Worm (Caenorhabditis elegans) whole organism, midembryonic: ENCODE measurements around the gene Y46G5A.22.

ENCODE experiments used
- T22C8.4 ChIP-seq: fragments of 200-800 bp; sonication (Bioruptor generic); IDR thresholded peaks from 2 replicates; pipeline ENCODE4 v1.3.6; 2022; ENCODE audit warnings: missing genetic modification characterization, missing compliant biosample characterization
- flt-1 ChIP-seq: fragments of 200-800 bp; sonication (Bioruptor generic); IDR thresholded peaks from 2 replicates; pipeline ENCODE4 v1.3.6; 2022; ENCODE audit warnings: missing genetic modification characterization, missing compliant biosample characterization
- med-1 ChIP-seq: sonication (generic microtip); optimal IDR thresholded peaks from 2 replicates; lab custom pipeline; 2017; ENCODE audit warnings: missing genetic modification characterization, mild to moderate bottlenecking, missing compliant biosample characterization, antibody characterized with exemption, missing genetic modification reagents; ENCODE audit not compliant: insufficient read depth
- ref-1 ChIP-seq: fragments of 200-800 bp; sonication (Bioruptor generic); conservative IDR thresholded peaks from 2 replicates; pipeline ENCODE4 v1.3.6; 2022; ENCODE audit warnings: missing genetic modification reagents, missing genetic modification characterization, missing compliant biosample characterization
- tab-1 ChIP-seq: fragments of 200-800 bp; sonication (Bioruptor generic); IDR thresholded peaks from 2 replicates; pipeline ENCODE4 v1.3.6; 2022; ENCODE audit warnings: missing genetic modification characterization, missing compliant biosample characterization
- ztf-23 ChIP-seq: fragments of 200-800 bp; sonication (Bioruptor generic); IDR thresholded peaks from 2 replicates; pipeline ENCODE4 v1.3.6; 2022; ENCODE audit warnings: missing genetic modification reagents, missing genetic modification characterization, missing compliant biosample characterization

DNA sequence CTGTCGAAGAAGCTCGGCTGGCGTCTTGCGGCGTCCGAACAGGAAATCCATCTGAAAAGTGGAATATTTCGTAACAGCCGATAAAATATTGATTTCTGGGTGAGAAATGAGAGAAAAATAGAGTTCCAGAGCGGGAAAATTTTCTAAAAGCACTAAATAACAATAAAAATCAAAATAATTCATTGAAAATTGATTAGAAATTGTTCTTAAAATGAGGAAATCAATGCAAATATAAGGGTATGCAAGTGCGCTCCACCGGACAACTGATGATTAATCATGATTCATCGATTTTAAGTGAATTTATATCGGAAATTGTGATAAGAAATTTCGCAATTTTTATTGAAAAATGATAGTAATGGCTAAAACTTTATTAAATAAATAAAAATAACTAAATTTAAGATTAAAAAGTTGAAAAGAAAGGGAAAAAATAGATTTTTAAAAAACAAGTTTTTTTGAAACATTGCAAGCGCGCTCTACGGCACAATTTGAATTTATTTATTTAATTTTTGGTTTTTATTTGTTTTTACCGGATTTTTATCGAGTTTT lies 50.1 kb downstream of the Y46G5A.22 start, which contains the start of the genes vps-2 and tiar-2:
- TF ChIP-seq T22C8.4 (GFP tag; lab: Robert Waterston, UW) (peak; percentile 52; the same call in 1 of the 2 replicates), tab-1 (GFP tag; lab: Robert Waterston, UW) (no peak), med-1 (GFP tag; lab: Kevin White, UChicago) (no peak), flt-1 (GFP tag; lab: Robert Waterston, UW) (no peak), ref-1 (GFP tag; lab: Robert Waterston, UW) (no peak), ztf-23 (no peak)
